Worm (Caenorhabditis elegans) whole organism, young adult: ENCODE data around the gene W05B10.6.

Experiments used
- B0019.2 ChIP-seq: fragments of 200-800 bp; sonication (Bioruptor generic); conservative IDR thresholded peaks from 2 replicates; pipeline ENCODE4 v1.3.6; 2022; ENCODE audit warnings: missing genetic modification reagents, missing genetic modification characterization, missing compliant biosample characterization
- K11D2.4 ChIP-seq: fragments of 200-800 bp; sonication (Bioruptor generic); IDR thresholded peaks from 2 replicates; pipeline ENCODE4 v1.3.6; 2022; ENCODE audit warnings: missing genetic modification reagents, missing genetic modification characterization, missing compliant biosample characterization
- K12H6.12 ChIP-seq: fragments of 200-800 bp; sonication (Bioruptor generic); optimal IDR thresholded peaks from 2 replicates; lab custom pipeline; 2018; ENCODE audit warnings: mild to moderate bottlenecking, missing genetic modification characterization, missing compliant biosample characterization
- Y53F4B.3 ChIP-seq: fragments of 200-800 bp; sonication (Bioruptor generic); IDR thresholded peaks from 2 replicates; pipeline ENCODE4 v1.3.6; 2022; ENCODE audit warnings: missing genetic modification reagents, missing genetic modification characterization, missing compliant biosample characterization
- Y56A3A.18 ChIP-seq: fragments of 200-800 bp; sonication (Bioruptor generic); IDR thresholded peaks from 2 replicates; pipeline ENCODE4 v1.3.6; 2022; ENCODE audit warnings: missing genetic modification reagents, missing genetic modification characterization, missing compliant biosample characterization
- athp-1 ChIP-seq: sonication (generic microtip); optimal IDR thresholded peaks from 2 replicates; lab custom pipeline; 2017; ENCODE audit warnings: mild to moderate bottlenecking, missing genetic modification characterization, missing compliant biosample characterization
- attf-5 ChIP-seq: fragments of 200-800 bp; sonication (Bioruptor generic); optimal IDR thresholded peaks from 2 replicates; lab custom pipeline; 2018; ENCODE audit warnings: mild to moderate bottlenecking, missing genetic modification characterization, missing compliant biosample characterization
- attf-6 ChIP-seq: fragments of 200-800 bp; sonication (Bioruptor generic); IDR thresholded peaks from 2 replicates; pipeline ENCODE4 v1.3.6; 2022; ENCODE audit warnings: missing genetic modification reagents, missing genetic modification characterization, missing compliant biosample characterization
- cebp-1 ChIP-seq, 2 experiments: fragments of 200-800 bp in 1 of 2; sonication (Bioruptor generic) in 1 of 2; sonication (generic microtip) in 1 of 2; IDR thresholded peaks in 1 of 2; optimal IDR thresholded peaks in 1 of 2; 2 replicates each; pipeline versions ENCODE4 v1.3.6 to Lab custom; 2017 to 2022; ENCODE audit warnings: missing compliant biosample characterization in 2 of 2, missing genetic modification characterization in 2 of 2, mild to moderate bottlenecking in 1 of 2, missing genetic modification reagents in 1 of 2, moderate library complexity in 1 of 2
- ceh-27 ChIP-seq: fragments of 200-800 bp; sonication (Bioruptor generic); optimal IDR thresholded peaks from 2 replicates; lab custom pipeline; 2018; ENCODE audit warnings: mild to moderate bottlenecking, missing genetic modification characterization, moderate library complexity, missing compliant biosample characterization
- ceh-40 ChIP-seq: fragments of 200-800 bp; sonication (Bioruptor generic); IDR thresholded peaks from 2 replicates; pipeline ENCODE4 v1.3.6; 2022; ENCODE audit warnings: missing genetic modification characterization, missing compliant biosample characterization
- ceh-58 ChIP-seq: fragments of 200-800 bp; sonication (Bioruptor generic); IDR thresholded peaks from 2 replicates; pipeline ENCODE4 v1.3.6; 2022; ENCODE audit warnings: missing genetic modification characterization, missing compliant biosample characterization
- ceh-91 ChIP-seq: fragments of 200-800 bp; sonication (Bioruptor generic); IDR thresholded peaks from 2 replicates; pipeline ENCODE4 v1.3.6; 2022; ENCODE audit warnings: missing genetic modification reagents, missing genetic modification characterization, missing compliant biosample characterization
- die-1 ChIP-seq: sonication (generic microtip); optimal IDR thresholded peaks from 2 replicates; lab custom pipeline; 2016; ENCODE audit warnings: missing genotype, mild to moderate bottlenecking, missing genetic modification characterization, missing compliant biosample characterization
- efl-1 ChIP-seq: fragments of 150-350 bp; optimal IDR thresholded peaks from 2 replicates; lab custom pipeline; 2014; ENCODE audit warnings: missing biosample characterization, missing genetic modification reagents, missing genetic modification characterization
- egl-18 ChIP-seq: fragments of 200-800 bp; sonication (Bioruptor generic); IDR thresholded peaks from 2 replicates; pipeline ENCODE4 v1.3.6; 2022; ENCODE audit warnings: missing genetic modification reagents, missing genetic modification characterization, missing compliant biosample characterization
- egl-44 ChIP-seq: fragments of 200-800 bp; sonication (Bioruptor generic); IDR thresholded peaks from 2 replicates; pipeline ENCODE4 v1.3.6; 2022; ENCODE audit warnings: missing genetic modification reagents, missing genetic modification characterization, missing compliant biosample characterization
- ekl-4 ChIP-seq: fragments of 200-800 bp; sonication (Bioruptor generic); IDR thresholded peaks from 2 replicates; pipeline ENCODE4 v1.3.6; 2022; ENCODE audit warnings: missing genetic modification reagents, missing genetic modification characterization, missing compliant biosample characterization
- ets-4 ChIP-seq: fragments of 200-800 bp; sonication (Bioruptor generic); optimal IDR thresholded peaks from 2 replicates; lab custom pipeline; 2018; ENCODE audit warnings: mild to moderate bottlenecking, missing genetic modification characterization, missing compliant biosample characterization
- hlh-12 ChIP-seq: sonication (generic microtip); optimal IDR thresholded peaks from 2 replicates; lab custom pipeline; 2016; ENCODE audit warnings: missing genetic modification characterization, missing compliant biosample characterization
- let-526 ChIP-seq: fragments of 200-800 bp; sonication (Bioruptor generic); IDR thresholded peaks from 2 replicates; pipeline ENCODE4 v1.3.6; 2022; ENCODE audit warnings: missing genetic modification reagents, missing genetic modification characterization, missing compliant biosample characterization
- lin-35 ChIP-seq, 3 experiments: fragments of 150-350 bp in 2 of 3; sonication (generic microtip) in 1 of 3; optimal IDR thresholded peaks; 2 replicates each; lab custom pipeline; 2014 to 2018; ENCODE audit warnings: missing biosample characterization in 3 of 3, missing genetic modification characterization in 3 of 3, missing genetic modification reagents in 3 of 3
- lin-40 ChIP-seq: sonication (generic microtip); optimal IDR thresholded peaks from 2 replicates; lab custom pipeline; 2016; ENCODE audit warnings: missing genetic modification characterization, mild to moderate bottlenecking, missing compliant biosample characterization, missing genotype, missing genetic modification reagents
- lir-1 ChIP-seq: fragments of 200-800 bp; sonication (Bioruptor generic); conservative IDR thresholded peaks from 2 replicates; pipeline ENCODE4 v1.3.6; 2022; ENCODE audit warnings: missing genetic modification reagents, missing genetic modification characterization, missing compliant biosample characterization
- madf-8 ChIP-seq: fragments of 200-800 bp; sonication (Bioruptor generic); conservative IDR thresholded peaks from 2 replicates; pipeline ENCODE4 v1.3.6; 2022; ENCODE audit warnings: missing genetic modification reagents, missing genetic modification characterization, missing compliant biosample characterization
- mcd-1 ChIP-seq: fragments of 200-800 bp; sonication (Bioruptor generic); IDR thresholded peaks from 2 replicates; pipeline ENCODE4 v1.3.6; 2022; ENCODE audit warnings: missing genetic modification reagents, missing genetic modification characterization, missing compliant biosample characterization
- mes-4 ChIP-seq: sonication (generic microtip); optimal IDR thresholded peaks from 2 replicates; lab custom pipeline; 2016; ENCODE audit warnings: missing genotype, missing genetic modification characterization, missing compliant biosample characterization
- mxl-1 ChIP-seq: sonication (generic microtip); optimal IDR thresholded peaks from 2 replicates; lab custom pipeline; 2016; ENCODE audit warnings: missing genetic modification characterization, missing compliant biosample characterization
- nfyb-1 ChIP-seq: fragments of 200-800 bp; sonication (Bioruptor generic); IDR thresholded peaks from 2 replicates; pipeline ENCODE4 v1.3.6; 2022; ENCODE audit warnings: missing genetic modification reagents, missing genetic modification characterization, missing compliant biosample characterization
- nhr-80 ChIP-seq: sonication (generic microtip); optimal IDR thresholded peaks from 2 replicates; lab custom pipeline; 2016; ENCODE audit warnings: missing genetic modification characterization, missing compliant biosample characterization
- repo-1 ChIP-seq: sonication (generic microtip); optimal IDR thresholded peaks from 2 replicates; lab custom pipeline; 2017; ENCODE audit warnings: mild to moderate bottlenecking, missing genetic modification characterization, missing compliant biosample characterization
- rpc-1 ChIP-seq, 2 experiments: fragments of 150-350 bp in 1 of 2; sonication (generic microtip) in 1 of 2; optimal IDR thresholded peaks; 2 replicates each; lab custom pipeline; 2014 to 2018; ENCODE audit warnings: missing biosample characterization in 1 of 2, missing genetic modification characterization in 1 of 2, missing genetic modification reagents in 1 of 2, missing genotype in 1 of 2
- snpc-1.1 ChIP-seq: sonication (generic microtip); optimal IDR thresholded peaks from 2 replicates; lab custom pipeline; 2017; ENCODE audit warnings: missing genetic modification characterization, mild to moderate bottlenecking, missing compliant biosample characterization, antibody characterized with exemption, moderate library complexity, missing genotype, missing genetic modification reagents; ENCODE audit not compliant: insufficient read depth
- unc-62 ChIP-seq: fragments of 150-350 bp; optimal IDR thresholded peaks from 2 replicates; lab custom pipeline; 2014; ENCODE audit warnings: missing biosample characterization, missing genetic modification reagents, missing genetic modification characterization
- ztf-26 ChIP-seq: sonication (generic microtip); optimal IDR thresholded peaks from 2 replicates; lab custom pipeline; 2017; ENCODE audit warnings: missing genetic modification characterization, missing compliant biosample characterization
- ztf-6 ChIP-seq: fragments of 200-800 bp; sonication (Bioruptor generic); IDR thresholded peaks from 2 replicates; pipeline ENCODE4 v1.3.6; 2022; ENCODE audit warnings: missing genetic modification reagents, missing genetic modification characterization, missing compliant biosample characterization

W05B10.6 gene

ce11 chrV:12670607-12671006 lies 12.6 kb upstream of the W05B10.6 start, which contains the start of gene srx-116:
Gene srx-116 (plus strand): TSS chrV:12670907.
- TF ChIP-seq efl-1 (GFP tag; lab: Kevin White, UChicago) (no peak), rpc-1 (optimal IDR thresholded peaks at IDR 0.05; lab: Kevin White, UChicago) (no peak), rpc-1 (tag; optimal IDR thresholded peaks at IDR 0.05; lab: Kevin White, UChicago) (no peak), ceh-40 (GFP tag; lab: Robert Waterston, UW) (no peak), cebp-1 (GFP tag; IDR thresholded peaks at IDR 0.05; lab: Robert Waterston, UW) (no peak), cebp-1 (tag; optimal IDR thresholded peaks at IDR 0.05; lab: Kevin White, UChicago) (no peak), nfyb-1 (GFP tag; lab: Robert Waterston, UW) (no peak), mcd-1 (no peak), K12H6.12 (tag; lab: Kevin White, UChicago) (no peak), athp-1 (tag; lab: Kevin White, UChicago) (no peak), ztf-26 (tag; lab: Kevin White, UChicago) (no peak), egl-44 (GFP tag; lab: Robert Waterston, UW) (no peak), ceh-58 (no peak), ztf-6 (GFP tag; lab: Robert Waterston, UW) (no peak), unc-62 (no peak), lir-1 (GFP tag; lab: Robert Waterston, UW) (no peak), Y53F4B.3 (no peak), Y56A3A.18 (GFP tag; lab: Robert Waterston, UW) (no peak), lin-35 (GFP tag; optimal IDR thresholded peaks at IDR 0.05; lab: Kevin White, UChicago) (no peak), hlh-12 (tag; lab: Kevin White, UChicago) (no peak), mxl-1 (tag; lab: Kevin White, UChicago) (no peak)

DNA sequence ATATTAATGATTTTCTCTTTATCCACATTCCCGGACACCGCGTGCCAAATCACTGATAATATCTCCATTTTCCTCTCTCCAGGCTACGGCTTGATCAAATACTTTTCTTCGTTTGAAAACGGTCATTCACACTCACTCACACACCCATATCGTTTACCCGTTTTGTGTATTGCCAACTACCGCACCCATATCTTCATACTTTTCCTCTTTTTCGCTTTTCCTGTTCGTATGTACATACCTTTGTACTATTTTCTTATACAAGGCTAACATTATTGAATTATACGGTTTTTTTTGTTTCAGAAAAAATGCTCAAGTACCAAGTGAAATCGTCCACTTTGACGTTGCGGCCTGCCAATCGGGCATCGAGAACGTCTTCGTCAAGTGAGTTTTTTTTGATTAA lies 9.9 kb upstream of the W05B10.6 start, which contains the start of gene W05B10.4:
TSS of gene W05B10.4 (plus strand) at position 301 of the 400 bp plus-strand sequence.
- TF ChIP-seq ceh-27 (GFP tag; lab: Kevin White, UChicago) (peak; percentile 10), mes-4 (tag; lab: Kevin White, UChicago) (no peak), K11D2.4 (GFP tag; lab: Robert Waterston, UW) (no peak)

ce11 chrV:12667397-12667796 lies 9.4 kb upstream of the W05B10.6 start:
- TF ChIP-seq lin-40 (no peak), ekl-4 (no peak), B0019.2 (GFP tag; lab: Robert Waterston, UW) (no peak), let-526 (GFP tag; lab: Robert Waterston, UW) (no peak), nhr-80 (no peak), snpc-1.1 (tag; lab: Kevin White, UChicago) (no peak), madf-8 (GFP tag; lab: Robert Waterston, UW) (no peak), attf-5 (GFP tag; lab: Kevin White, UChicago) (no peak), attf-6 (GFP tag; lab: Robert Waterston, UW) (no peak), egl-18 (GFP tag; lab: Robert Waterston, UW) (no peak), ceh-91 (GFP tag; lab: Robert Waterston, UW) (no peak), die-1 (no peak), ets-4 (GFP tag; lab: Kevin White, UChicago) (no peak), ceh-27 (GFP tag; lab: Kevin White, UChicago) (no peak), repo-1 (tag; lab: Kevin White, UChicago) (no peak), ceh-58 (no peak)
